Fruit fly (Drosophila melanogaster) whole organism, embryonic: ENCODE data around the gene gt.

Experiments
- B-H1 ChIP-seq: fragments of 200-800 bp; sonication (Bioruptor generic); IDR thresholded peaks from 3 replicates; pipeline ENCODE4 v1.3.6; 2022; ENCODE audit warnings: missing biosample characterization, missing genetic modification characterization
- CG10431 ChIP-seq: fragments of 200-800 bp; sonication (Bioruptor generic); optimal IDR thresholded peaks from 3 replicates; lab custom pipeline; 2018; ENCODE audit warnings: missing biosample characterization, mild to moderate bottlenecking, missing genetic modification characterization
- CG11398 ChIP-seq: fragments of 200-800 bp; sonication (Bioruptor generic); optimal IDR thresholded peaks from 2 replicates; lab custom pipeline; 2016; ENCODE audit warnings: missing biosample characterization, missing genetic modification characterization
- CG13123 ChIP-seq: fragments of 200-800 bp; sonication (Bioruptor generic); optimal IDR thresholded peaks from 2 replicates; lab custom pipeline; 2016; ENCODE audit warnings: missing biosample characterization, missing genetic modification characterization
- CG16815 ChIP-seq: fragments of 200-800 bp; sonication (Bioruptor generic); optimal IDR thresholded peaks from 3 replicates; lab custom pipeline; 2017; ENCODE audit warnings: missing biosample characterization, mild to moderate bottlenecking, missing genetic modification characterization
- CG6791 ChIP-seq: fragments of 200-800 bp; sonication (Bioruptor generic); IDR thresholded peaks from 3 replicates; pipeline ENCODE4 v1.3.6; 2022; ENCODE audit warnings: missing biosample characterization, missing genetic modification characterization; ENCODE audit not compliant: partially characterized antibody
- Med ChIP-seq: fragments of 200-800 bp; sonication (Bioruptor generic); peaks from one replicate; lab custom pipeline; 2016; ENCODE audit warnings: missing biosample characterization, missing genetic modification characterization, mild to moderate bottlenecking, inconsistent platforms, moderate library complexity
- ab ChIP-seq: fragments of 200-800 bp; sonication (Bioruptor generic); optimal IDR thresholded peaks from 2 replicates; lab custom pipeline; 2016; ENCODE audit warnings: missing biosample characterization, missing genetic modification characterization
- fd102C ChIP-seq: fragments of 200-800 bp; sonication (Bioruptor generic); optimal IDR thresholded peaks from 2 replicates; lab custom pipeline; 2018; ENCODE audit warnings: missing biosample characterization, mild to moderate bottlenecking, missing genetic modification characterization, moderate library complexity
- nau ChIP-seq: fragments of 200-800 bp; sonication (Bioruptor generic); optimal IDR thresholded peaks from 3 replicates; lab custom pipeline; 2017; ENCODE audit warnings: missing biosample characterization, mild to moderate bottlenecking, missing genetic modification characterization, missing genetic modification reagents
- ttk ChIP-seq: fragments of 200-800 bp; sonication (Bioruptor generic); IDR thresholded peaks from 2 replicates; pipeline ENCODE4 v2.1.2; 2022; ENCODE audit warnings: missing biosample characterization, missing genetic modification characterization
- yki ChIP-seq: fragments of >200 bp; optimal IDR thresholded peaks from 3 replicates; lab custom pipeline; 2018

DNA sequence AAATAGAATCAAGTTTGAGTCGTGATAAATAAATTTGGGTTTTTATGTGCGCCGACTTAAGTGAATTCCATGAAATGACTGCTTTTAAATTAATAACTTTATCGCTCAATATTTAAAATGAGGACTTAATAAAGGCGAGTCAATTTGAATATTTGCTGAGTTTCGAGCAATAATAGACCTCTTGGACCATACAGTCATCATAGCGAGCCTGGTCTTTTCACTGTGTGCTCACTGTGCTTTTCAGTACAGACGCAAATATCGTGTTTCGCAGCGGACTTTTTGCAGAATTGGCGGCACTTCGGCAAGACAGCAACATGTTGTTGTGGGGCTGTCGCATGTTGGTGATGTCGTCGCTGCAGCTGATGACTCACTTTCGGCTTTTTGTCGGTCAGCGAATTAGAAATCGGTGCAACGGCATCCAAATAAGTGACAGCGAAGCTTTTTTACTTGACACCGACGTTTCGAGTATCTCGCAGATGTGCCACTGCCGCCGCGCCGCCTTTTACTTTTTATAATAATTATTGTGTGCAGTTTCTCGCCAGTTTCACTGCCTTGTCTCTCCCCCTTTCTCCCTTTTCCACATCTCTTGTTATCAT, 29.2 kb upstream of the gt start:
- TF ChIP-seq CG16815 (GFP tag; lab: Kevin White, UChicago) (no peak), yki (lab: Kevin White, UChicago) (no peak), fd102C (no peak), CG11398 (no peak), Med (GFP tag; lab: Kevin White, UChicago) (peak; percentile 64), nau (no peak), CG6791 (GFP tag; lab: Robert Waterston, UW) (no peak), B-H1 (GFP tag; lab: Robert Waterston, UW) (no peak), ab (GFP tag; lab: Kevin White, UChicago) (no peak), CG10431 (GFP tag; lab: Kevin White, UChicago) (no peak), CG13123 (GFP tag; lab: Kevin White, UChicago) (no peak), ttk (GFP tag; lab: Robert Waterston, UW) (no peak)
